Fruit fly (Drosophila melanogaster): ENCODE measurements around the gene CG43703.
A peak's percentile ranks its signal among the peaks of the same experiment; 100 is the strongest.

CG43703 gene

dm6 chr2L:3802818-3803456 is 37.6 kb downstream of the CG43703 start (continued):
- TF ChIP-seq psq (GFP tag; optimal IDR thresholded peaks at IDR 0.05) (no peak), CG31365 (tag; optimal IDR thresholded peaks at IDR 0.05) (peak; percentile 2), Dll (GFP tag; IDR thresholded peaks at IDR 0.05; ENCODE audit: partially characterized antibody) (0 out of 4 replicates have a peak, but pooled peaks have one; percentile 36), CG18011 (GFP tag; optimal IDR thresholded peaks at IDR 0.05) (no peak), CG33213 (GFP tag; optimal IDR thresholded peaks at IDR 0.05) (no peak), emc (GFP tag; optimal IDR thresholded peaks at IDR 0.05) (no peak), CG3838 (GFP tag; optimal IDR thresholded peaks at IDR 0.05) (peak; percentile 39), CG6654 (GFP tag; optimal IDR thresholded peaks at IDR 0.05) (peak; percentile 20), sim (GFP tag; IDR thresholded peaks at IDR 0.05) (no peak), z (GFP tag; IDR thresholded peaks at IDR 0.05) (no peak), Ets65A (GFP tag) (no peak), CG3726 (GFP tag; IDR thresholded peaks at IDR 0.05) (0 out of 3 replicates have a peak, but pooled peaks have one; percentile 19), sens-2 (GFP tag; IDR thresholded peaks at IDR 0.05) (peak; percentile 78), ttk (GFP tag; IDR thresholded peaks at IDR 0.05) (peak; percentile 53; the same call in 1 of the 2 replicates), esg (GFP tag; conservative IDR thresholded peaks at IDR 0.05) (0 out of 2 replicates have a peak, but pooled peaks have one; percentile 29), schlank (tag; optimal IDR thresholded peaks at IDR 0.05) (peak; percentile 56), sna (GFP tag; IDR thresholded peaks at IDR 0.05; ENCODE audit: partially characterized antibody) (no peak), E2f2 (GFP tag; IDR thresholded peaks at IDR 0.05) (peak; percentile 73), mld (GFP tag; IDR thresholded peaks at IDR 0.05; ENCODE audit: partially characterized antibody) (no peak), HmgZ (tag; optimal IDR thresholded peaks at IDR 0.05) (peak; percentile 81), ato (GFP tag; IDR thresholded peaks at IDR 0.05; ENCODE audit: partially characterized antibody) (no peak), CG30020 (tag; optimal IDR thresholded peaks at IDR 0.05) (no peak), Atf3 (GFP tag; optimal IDR thresholded peaks at IDR 0.05) (no peak), vfl (GFP tag; optimal IDR thresholded peaks at IDR 0.05) (peak; percentile 51), CG32532 (GFP tag; IDR thresholded peaks at IDR 0.05) (peak; percentile 75; the same call in 1 of the 2 replicates), Fer3 (tag; optimal IDR thresholded peaks at IDR 0.05) (peak; percentile 80), CG31224 (GFP tag; IDR thresholded peaks at IDR 0.05) (peak; percentile 45), CG8281 (tag; optimal IDR thresholded peaks at IDR 0.05) (no peak), knrl (GFP tag; IDR thresholded peaks at IDR 0.05; ENCODE audit: partially characterized antibody) (peak; percentile 56; the same call in 2 of the 3 replicates), CG4617 (GFP tag; optimal IDR thresholded peaks at IDR 0.05; ENCODE audit: borderline replicate concordance) (no peak), Hey (tag; optimal IDR thresholded peaks at IDR 0.05) (no peak), otp (GFP tag; IDR thresholded peaks at IDR 0.05) (peak; percentile 52; the same call in 1 of the 3 replicates), CG6813 (GFP tag; optimal IDR thresholded peaks at IDR 0.05) (peak; percentile 11), CG6854 (GFP tag; optimal IDR thresholded peaks at IDR 0.05) (peak; percentile 51), CkIIα-i1 (GFP tag; IDR thresholded peaks at IDR 0.05) (no peak), ken (GFP tag; IDR thresholded peaks at IDR 0.05) (peak; percentile 52; the same call in 2 of the 3 replicates), Nf-YA (GFP tag; IDR thresholded peaks at IDR 0.05) (0 out of 2 replicates have a peak, but pooled peaks have one; percentile 9), vvl (GFP tag; IDR thresholded peaks at IDR 0.05) (peak; percentile 87), CG7357 (GFP tag; IDR thresholded peaks at IDR 0.05) (peak; percentile 51; the same call in 1 of the 3 replicates), Dbx (GFP tag; IDR thresholded peaks at IDR 0.05) (peak; percentile 83), CG12299 (tag; optimal IDR thresholded peaks at IDR 0.05) (peak; percentile 70), oc (tag; optimal IDR thresholded peaks at IDR 0.05) (no peak), croc (GFP tag; conservative IDR thresholded peaks at IDR 0.05) (no peak; the same call in 2 of the 3 replicates), CG17186 (GFP tag; optimal IDR thresholded peaks at IDR 0.05) (no peak), CG13624 (GFP tag; optimal IDR thresholded peaks at IDR 0.05) (peak; percentile 56), pfk (GFP tag; optimal IDR thresholded peaks at IDR 0.05) (no peak), yki (optimal IDR thresholded peaks at IDR 0.05) (no peak), CG31388 (GFP tag; optimal IDR thresholded peaks at IDR 0.05) (peak; percentile 20), CG12744 (GFP tag; optimal IDR thresholded peaks at IDR 0.05) (peak; percentile 51), CG18262 (tag; optimal IDR thresholded peaks at IDR 0.05) (peak; percentile 24)

Measured in whole organism, embryonic.